Worm (Caenorhabditis elegans): Measurements from ENCODE around the gene thoc-7.

thoc-7 gene

DNA sequence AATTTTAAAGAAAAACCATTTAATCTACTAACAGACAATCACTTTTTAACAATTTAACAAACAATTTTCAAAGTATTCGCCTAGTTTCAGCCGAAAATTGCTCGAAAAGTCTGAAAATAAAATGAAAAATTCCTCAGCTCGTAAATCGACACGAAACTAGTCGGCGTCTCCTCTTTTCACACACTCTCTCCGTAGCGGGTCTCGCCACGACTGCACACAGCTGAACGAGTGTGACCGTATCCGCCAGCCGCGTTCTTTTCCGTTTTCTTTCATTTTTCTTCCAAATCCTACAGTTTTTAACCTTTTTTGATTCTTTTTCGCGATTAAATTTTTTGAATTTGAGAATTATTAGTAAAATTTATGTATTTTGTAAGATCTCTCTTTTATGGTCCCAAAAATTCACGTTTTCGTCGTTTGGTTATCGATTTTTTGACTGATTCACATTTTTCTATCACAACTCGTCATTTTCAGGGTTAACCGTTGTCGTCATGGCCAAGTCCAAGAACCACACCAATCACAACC, 719 bp upstream of the thoc-7 start, which contains the start of gene rpl-29 (continued):
- TF ChIP-seq ceh-18 (tag; optimal IDR thresholded peaks at IDR 0.05): peak; percentile 13
- TF ChIP-seq dmd-4 (tag; optimal IDR thresholded peaks at IDR 0.05; ENCODE audit: borderline replicate concordance): no peak
- no peak for TF ChIP-seq ets-4 (tag; optimal IDR thresholded peaks at IDR 0.05)
- TF ChIP-seq T23F11.4 (GFP tag; optimal IDR thresholded peaks at IDR 0.05): no peak
- no peak for TF ChIP-seq lim-6 (tag; optimal IDR thresholded peaks at IDR 0.05)

- TF ChIP-seq elt-4 (tag; optimal IDR thresholded peaks at IDR 0.05) (no peak), C38D4.7 (GFP tag; optimal IDR thresholded peaks at IDR 0.05) (no peak), dmd-4 (tag; optimal IDR thresholded peaks at IDR 0.05; ENCODE audit: borderline replicate concordance) (no peak), pax-1 (tag; optimal IDR thresholded peaks at IDR 0.05) (no peak), fkh-10 (GFP tag; optimal IDR thresholded peaks at IDR 0.05) (no peak), hlh-8 (tag; optimal IDR thresholded peaks at IDR 0.05) (no peak), npax-4 (tag; optimal IDR thresholded peaks at IDR 0.05) (no peak), ztf-16 (tag; optimal IDR thresholded peaks at IDR 0.05) (no peak), dve-1 (tag; optimal IDR thresholded peaks at IDR 0.05) (no peak), madf-2 (tag; optimal IDR thresholded peaks at IDR 0.05) (no peak), pqm-1 (tag; optimal IDR thresholded peaks at IDR 0.05) (no peak), ceh-14 (tag; optimal IDR thresholded peaks at IDR 0.05) (no peak), ceh-34 (tag; optimal IDR thresholded peaks at IDR 0.05) (no peak), ceh-2 (tag; optimal IDR thresholded peaks at IDR 0.05) (no peak), fkh-6 (tag; optimal IDR thresholded peaks at IDR 0.05) (no peak), hlh-30 (tag; optimal IDR thresholded peaks at IDR 0.05; ENCODE audit: insufficient read depth) (no peak), ceh-9 (tag; optimal IDR thresholded peaks at IDR 0.05) (no peak), pros-1 (tag; optimal IDR thresholded peaks at IDR 0.05) (no peak)
Observed at ce11 chrIV:13883922-13884321, 1.4 kb downstream of the thoc-7 start.

DNA sequence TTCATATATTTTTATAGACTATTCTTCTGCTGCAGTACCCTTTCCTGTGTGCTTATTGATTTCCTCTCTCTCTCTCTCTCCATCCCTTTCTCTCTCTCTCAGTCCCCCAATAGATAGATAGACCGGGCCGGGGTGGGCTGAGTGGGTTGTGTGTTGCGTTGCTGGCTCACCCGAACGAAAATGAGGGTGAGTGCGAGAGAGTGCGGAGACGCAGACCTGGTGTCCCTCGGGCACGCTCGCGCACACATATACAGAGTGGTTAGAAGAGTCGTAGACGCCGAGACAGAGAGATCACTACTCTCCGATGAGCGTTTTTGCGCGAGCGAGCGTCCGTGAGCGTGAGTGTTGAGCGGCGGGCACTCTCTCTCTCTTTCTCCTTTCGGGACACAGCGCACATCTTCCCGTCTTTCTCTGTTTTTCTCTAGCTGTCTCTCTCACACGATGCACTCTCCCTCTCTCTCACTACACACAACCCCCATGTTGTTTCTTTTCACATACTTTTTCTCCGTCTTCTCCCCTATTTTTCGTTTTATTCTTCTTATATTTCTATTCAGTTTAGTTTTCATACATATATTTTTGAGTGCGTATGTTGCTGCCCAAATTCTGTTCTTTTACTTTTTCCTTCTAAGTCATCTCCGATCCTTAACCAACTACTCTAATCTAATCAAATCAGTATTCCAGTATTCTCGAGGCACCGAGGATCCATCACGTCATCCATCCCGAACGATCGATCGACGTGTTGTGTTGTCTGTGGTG, 5.1 kb downstream of the thoc-7 start, which contains the start of gene lin-66:
Gene lin-66, plus strand, starts transcription at position 672 of the 756 bp plus-strand sequence.
- TF ChIP-seq ceh-45 (GFP tag; IDR thresholded peaks at IDR 0.05): no peak
- peak; percentile 91 for TF ChIP-seq ceh-14 (tag; optimal IDR thresholded peaks at IDR 0.05)
- TF ChIP-seq madf-2 (tag; optimal IDR thresholded peaks at IDR 0.05): peak; percentile 33
- TF ChIP-seq hlh-13 (GFP tag; optimal IDR thresholded peaks at IDR 0.05): no peak
- TF ChIP-seq C38D4.7 (GFP tag; optimal IDR thresholded peaks at IDR 0.05): no peak
- TF ChIP-seq ceh-31 (tag; optimal IDR thresholded peaks at IDR 0.05): peak; percentile 97
- TF ChIP-seq C08G9.2 (tag; optimal IDR thresholded peaks at IDR 0.05): peak; percentile 47
- TF ChIP-seq hlh-6 (tag; optimal IDR thresholded peaks at IDR 0.05): peak; percentile 53
- no peak for TF ChIP-seq nhr-11 (tag; optimal IDR thresholded peaks at IDR 0.05)
- TF ChIP-seq ref-2 (tag; optimal IDR thresholded peaks at IDR 0.05): peak; percentile 85
- TF ChIP-seq unc-42 (tag; optimal IDR thresholded peaks at IDR 0.05): peak; percentile 82
- peak; percentile 94 for TF ChIP-seq ceh-34 (tag; optimal IDR thresholded peaks at IDR 0.05)
- no peak for TF ChIP-seq nhr-232 (tag; optimal IDR thresholded peaks at IDR 0.05)
- TF ChIP-seq T23F11.4 (GFP tag; optimal IDR thresholded peaks at IDR 0.05): peak; percentile 69
- TF ChIP-seq pax-1 (tag; optimal IDR thresholded peaks at IDR 0.05): no peak
- TF ChIP-seq mec-3 (tag; optimal IDR thresholded peaks at IDR 0.05; ENCODE audit: borderline replicate concordance): no peak
- TF ChIP-seq fax-1 (tag; optimal IDR thresholded peaks at IDR 0.05): peak; percentile 35
- no peak for TF ChIP-seq hlh-15 (tag; optimal IDR thresholded peaks at IDR 0.05)
- TF ChIP-seq lin-11 (tag; optimal IDR thresholded peaks at IDR 0.05): no peak
- TF ChIP-seq ceh-9 (tag; optimal IDR thresholded peaks at IDR 0.05): no peak
- peak; percentile 27 for TF ChIP-seq dve-1 (tag; optimal IDR thresholded peaks at IDR 0.05)
- no peak for TF ChIP-seq ceh-22 (tag; optimal IDR thresholded peaks at IDR 0.05)
- TF ChIP-seq sox-4 (tag; optimal IDR thresholded peaks at IDR 0.05): no peak
- TF ChIP-seq tbx-2 (tag; optimal IDR thresholded peaks at IDR 0.05): peak; percentile 96
- no peak for TF ChIP-seq K09A11.1 (tag; optimal IDR thresholded peaks at IDR 0.05; ENCODE audit: insufficient read depth)
- TF ChIP-seq fkh-10 (GFP tag; optimal IDR thresholded peaks at IDR 0.05): no peak
- TF ChIP-seq pros-1 (tag; optimal IDR thresholded peaks at IDR 0.05): peak; percentile 95
- TF ChIP-seq zip-5 (tag; optimal IDR thresholded peaks at IDR 0.05): no peak
- peak; percentile 93 for TF ChIP-seq nfya-1 (tag; optimal IDR thresholded peaks at IDR 0.05)
- no peak for TF ChIP-seq sox-2 (GFP tag; IDR thresholded peaks at IDR 0.05)
- TF ChIP-seq gmeb-2 (tag; optimal IDR thresholded peaks at IDR 0.05): no peak
- no peak for TF ChIP-seq elt-4 (tag; optimal IDR thresholded peaks at IDR 0.05)
- peak; percentile 65 for TF ChIP-seq lim-6 (tag; optimal IDR thresholded peaks at IDR 0.05)
- TF ChIP-seq unc-55 (GFP tag; optimal IDR thresholded peaks at IDR 0.05): peak; percentile 2
- TF ChIP-seq pag-3 (tag; optimal IDR thresholded peaks at IDR 0.05; ENCODE audit: borderline replicate concordance): no peak
- TF ChIP-seq fkh-6 (tag; optimal IDR thresholded peaks at IDR 0.05): peak; percentile 29
- peak; percentile 51 for TF ChIP-seq unc-86 (tag; optimal IDR thresholded peaks at IDR 0.05)

Data from whole organism, late embryonic.